Worm (Caenorhabditis elegans) whole organism, young adult: ENCODE results near the gene ifb-1.

Source experiments
- B0261.1 ChIP-seq: sonication (generic microtip); optimal IDR thresholded peaks from 2 replicates; lab custom pipeline; 2016; ENCODE audit warnings: mild to moderate bottlenecking, missing genetic modification characterization, moderate library complexity, missing compliant biosample characterization
- B0336.3 ChIP-seq: fragments of 200-800 bp; sonication (Bioruptor generic); IDR thresholded peaks from 2 replicates; pipeline ENCODE4 v1.3.6; 2022; ENCODE audit warnings: missing genetic modification characterization, missing compliant biosample characterization
- D2030.7 ChIP-seq: fragments of 200-800 bp; sonication (Bioruptor generic); IDR thresholded peaks from 2 replicates; pipeline ENCODE4 v1.3.6; 2022; ENCODE audit warnings: missing genetic modification reagents, missing genetic modification characterization, missing compliant biosample characterization
- F39B2.1 ChIP-seq: fragments of 200-800 bp; sonication (Bioruptor generic); IDR thresholded peaks from 2 replicates; pipeline ENCODE4 v1.3.6; 2022; ENCODE audit warnings: missing genetic modification reagents, missing genetic modification characterization, missing compliant biosample characterization
- Y79H2A.3 ChIP-seq: fragments of 200-800 bp; sonication (Bioruptor generic); conservative IDR thresholded peaks from 2 replicates; pipeline ENCODE4 v1.3.6; 2022; ENCODE audit warnings: missing genetic modification reagents, missing genetic modification characterization, missing compliant biosample characterization
- ZK185.1 ChIP-seq: sonication (generic microtip); optimal IDR thresholded peaks from 2 replicates; lab custom pipeline; 2016; ENCODE audit warnings: mild to moderate bottlenecking, missing genetic modification characterization, missing compliant biosample characterization; ENCODE audit not compliant: poor library complexity, severe bottlenecking
- akir-1 ChIP-seq: fragments of 200-800 bp; sonication (Bioruptor generic); optimal IDR thresholded peaks from 2 replicates; lab custom pipeline; 2018; ENCODE audit warnings: mild to moderate bottlenecking, missing genetic modification characterization, moderate library complexity, missing compliant biosample characterization
- aptf-2 ChIP-seq: fragments of 200-800 bp; sonication (Bioruptor generic); conservative IDR thresholded peaks from 2 replicates; pipeline ENCODE4 v1.3.6; 2022; ENCODE audit warnings: missing genetic modification reagents, missing genetic modification characterization, missing compliant biosample characterization
- aptf-3 ChIP-seq: fragments of 200-800 bp; sonication (Bioruptor generic); IDR thresholded peaks from 2 replicates; pipeline ENCODE4 v1.3.6; 2022; ENCODE audit warnings: missing genetic modification characterization, missing compliant biosample characterization
- athp-1 ChIP-seq: sonication (generic microtip); optimal IDR thresholded peaks from 2 replicates; lab custom pipeline; 2017; ENCODE audit warnings: mild to moderate bottlenecking, missing genetic modification characterization, missing compliant biosample characterization
- attf-6 ChIP-seq: fragments of 200-800 bp; sonication (Bioruptor generic); IDR thresholded peaks from 2 replicates; pipeline ENCODE4 v1.3.6; 2022; ENCODE audit warnings: missing genetic modification reagents, missing genetic modification characterization, missing compliant biosample characterization
- bed-1 ChIP-seq: fragments of 200-800 bp; sonication (Bioruptor generic); IDR thresholded peaks from 2 replicates; pipeline ENCODE4 v1.3.6; 2022; ENCODE audit warnings: missing genetic modification reagents, missing genetic modification characterization, missing compliant biosample characterization
- cebp-2 ChIP-seq: fragments of 200-800 bp; sonication (Bioruptor generic); IDR thresholded peaks from 2 replicates; pipeline ENCODE4 v1.3.6; 2022; ENCODE audit warnings: missing genetic modification characterization, missing compliant biosample characterization
- ceh-100 ChIP-seq: fragments of 200-800 bp; sonication (Bioruptor generic); IDR thresholded peaks from 2 replicates; pipeline ENCODE4 v1.3.6; 2022; ENCODE audit warnings: missing genetic modification reagents, missing genetic modification characterization, missing compliant biosample characterization
- chd-7 ChIP-seq: sonication (generic microtip); optimal IDR thresholded peaks from 2 replicates; lab custom pipeline; 2016; ENCODE audit warnings: mild to moderate bottlenecking, missing genetic modification characterization, moderate library complexity, missing compliant biosample characterization
- dpff-1 ChIP-seq: sonication (generic microtip); optimal IDR thresholded peaks from 2 replicates; lab custom pipeline; 2017; ENCODE audit warnings: mild to moderate bottlenecking, missing genetic modification characterization, missing compliant biosample characterization
- dpl-1 ChIP-seq: fragments of 150-350 bp; optimal IDR thresholded peaks from 2 replicates; lab custom pipeline; 2014; ENCODE audit warnings: missing biosample characterization, missing genetic modification reagents, missing genetic modification characterization
- egl-44 ChIP-seq: fragments of 200-800 bp; sonication (Bioruptor generic); IDR thresholded peaks from 2 replicates; pipeline ENCODE4 v1.3.6; 2022; ENCODE audit warnings: missing genetic modification reagents, missing genetic modification characterization, missing compliant biosample characterization
- him-1 ChIP-seq: sonication (generic microtip); optimal IDR thresholded peaks from 2 replicates; lab custom pipeline; 2016; ENCODE audit warnings: missing genotype, missing genetic modification reagents, missing genetic modification characterization, missing compliant biosample characterization
- hlh-12 ChIP-seq: sonication (generic microtip); optimal IDR thresholded peaks from 2 replicates; lab custom pipeline; 2016; ENCODE audit warnings: missing genetic modification characterization, missing compliant biosample characterization
- hlh-26 ChIP-seq: fragments of 200-800 bp; sonication (Bioruptor generic); conservative IDR thresholded peaks from 2 replicates; pipeline ENCODE4 v1.3.6; 2022; ENCODE audit warnings: missing genetic modification reagents, missing genetic modification characterization, missing compliant biosample characterization
- hmg-1.2 ChIP-seq: fragments of 200-800 bp; sonication (Bioruptor generic); IDR thresholded peaks from 2 replicates; pipeline ENCODE4 v1.3.6; 2022; ENCODE audit warnings: missing genetic modification reagents, missing genetic modification characterization, missing compliant biosample characterization
- lin-26 ChIP-seq: fragments of 200-800 bp; sonication (Bioruptor generic); IDR thresholded peaks from 2 replicates; pipeline ENCODE4 v1.3.6; 2022; ENCODE audit warnings: missing genetic modification reagents, missing genetic modification characterization, missing compliant biosample characterization
- madf-6 ChIP-seq: fragments of 200-800 bp; sonication (Bioruptor generic); IDR thresholded peaks from 2 replicates; pipeline ENCODE4 v1.3.6; 2022; ENCODE audit warnings: missing genetic modification reagents, missing genetic modification characterization, missing compliant biosample characterization
- mel-28 ChIP-seq: sonication (generic microtip); optimal IDR thresholded peaks from 2 replicates; lab custom pipeline; 2016; ENCODE audit warnings: borderline replicate concordance, mild to moderate bottlenecking, missing genetic modification characterization, missing compliant biosample characterization
- nfyb-1 ChIP-seq: fragments of 200-800 bp; sonication (Bioruptor generic); IDR thresholded peaks from 2 replicates; pipeline ENCODE4 v1.3.6; 2022; ENCODE audit warnings: missing genetic modification reagents, missing genetic modification characterization, missing compliant biosample characterization
- nhr-120 ChIP-seq: fragments of 200-800 bp; sonication (Bioruptor generic); IDR thresholded peaks from 2 replicates; pipeline ENCODE4 v1.3.6; 2022; ENCODE audit warnings: missing genetic modification characterization, missing compliant biosample characterization
- nhr-27 ChIP-seq: fragments of 200-800 bp; sonication (Bioruptor generic); optimal IDR thresholded peaks from 2 replicates; lab custom pipeline; 2018; ENCODE audit warnings: mild to moderate bottlenecking, missing genetic modification characterization, moderate library complexity, missing compliant biosample characterization
- rcor-1 ChIP-seq: fragments of 200-800 bp; sonication (Bioruptor generic); IDR thresholded peaks from 2 replicates; pipeline ENCODE4 v1.3.6; 2022; ENCODE audit warnings: missing genetic modification reagents, missing genetic modification characterization, missing compliant biosample characterization
- sea-2 ChIP-seq: fragments of 200-800 bp; sonication (Bioruptor generic); IDR thresholded peaks from 2 replicates; pipeline ENCODE4 v1.3.6; 2022; ENCODE audit warnings: missing genetic modification characterization, missing compliant biosample characterization
- somi-1 ChIP-seq: fragments of 200-800 bp; sonication (Bioruptor generic); optimal IDR thresholded peaks from 2 replicates; lab custom pipeline; 2018; ENCODE audit warnings: mild to moderate bottlenecking, missing genetic modification characterization, missing compliant biosample characterization
- tbx-9 ChIP-seq: sonication (generic microtip); optimal IDR thresholded peaks from 2 replicates; lab custom pipeline; 2016; ENCODE audit warnings: borderline replicate concordance, missing genetic modification characterization, inconsistent platforms, missing compliant biosample characterization
- unc-130 ChIP-seq: sonication (generic microtip); optimal IDR thresholded peaks from 2 replicates; lab custom pipeline; 2016; ENCODE audit warnings: missing genetic modification reagents, missing genetic modification characterization, missing compliant biosample characterization
- xnd-1 ChIP-seq: sonication (generic microtip); optimal IDR thresholded peaks from 2 replicates; lab custom pipeline; 2016; ENCODE audit warnings: missing genotype, missing genetic modification reagents, missing genetic modification characterization, missing compliant biosample characterization
- zim-3 ChIP-seq: sonication (generic microtip); optimal IDR thresholded peaks from 2 replicates; lab custom pipeline; 2017; ENCODE audit warnings: mild to moderate bottlenecking, missing genetic modification characterization, moderate library complexity, missing compliant biosample characterization
- ztf-22 ChIP-seq: fragments of 200-800 bp; sonication (Bioruptor generic); optimal IDR thresholded peaks from 2 replicates; lab custom pipeline; 2018; ENCODE audit warnings: mild to moderate bottlenecking, missing genetic modification characterization, moderate library complexity, missing compliant biosample characterization
- ztf-6 ChIP-seq: fragments of 200-800 bp; sonication (Bioruptor generic); IDR thresholded peaks from 2 replicates; pipeline ENCODE4 v1.3.6; 2022; ENCODE audit warnings: missing genetic modification reagents, missing genetic modification characterization, missing compliant biosample characterization

The ifb-1 gene

DNA sequence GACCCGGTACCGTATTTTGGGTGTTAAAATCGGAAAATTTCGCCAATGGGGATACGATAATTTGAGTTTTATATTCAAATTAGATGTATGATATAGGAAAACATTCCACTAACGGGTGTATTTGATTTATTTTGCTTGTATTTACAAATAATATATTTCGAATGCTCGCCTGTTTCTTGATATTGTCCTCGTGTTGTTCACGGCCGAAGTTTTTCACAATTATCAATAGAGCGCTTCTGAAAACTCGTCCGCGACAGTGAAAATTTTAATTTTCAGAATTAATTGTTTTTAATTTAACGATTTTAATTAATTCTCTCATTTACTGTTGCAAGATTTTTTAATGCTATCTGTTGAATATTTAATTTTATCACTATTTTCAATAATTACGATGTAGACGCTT lies 54.2 kb downstream of the ifb-1 start (continued):
- TF ChIP-seq akir-1 (GFP tag; lab: Kevin White, UChicago) (no peak), madf-6 (GFP tag; lab: Robert Waterston, UW) (peak; percentile 53), hmg-1.2 (GFP tag; lab: Robert Waterston, UW) (peak; percentile 21; the same call in 1 of the 2 replicates), unc-130 (GFP tag; lab: Kevin White, UChicago) (peak; percentile 9), ZK185.1 (tag; lab: Kevin White, UChicago) (peak; percentile 34), attf-6 (GFP tag; lab: Robert Waterston, UW) (0 out of 2 replicates have a peak, but pooled peaks have one; percentile 35), aptf-3 (GFP tag; lab: Robert Waterston, UW) (no peak), ztf-22 (GFP tag; lab: Kevin White, UChicago) (no peak), xnd-1 (tag; lab: Kevin White, UChicago) (no peak), ztf-6 (GFP tag; lab: Robert Waterston, UW) (0 out of 2 replicates have a peak, but pooled peaks have one; percentile 47), F39B2.1 (GFP tag; lab: Robert Waterston, UW) (no peak), mel-28 (tag; lab: Kevin White, UChicago) (no peak), dpff-1 (tag; lab: Kevin White, UChicago) (no peak), rcor-1 (peak; percentile 68), B0261.1 (tag; lab: Kevin White, UChicago) (no peak), tbx-9 (no peak), lin-26 (GFP tag; lab: Robert Waterston, UW) (no peak), chd-7 (no peak), somi-1 (GFP tag; lab: Kevin White, UChicago) (no peak), bed-1 (GFP tag; lab: Robert Waterston, UW) (no peak), him-1 (tag; lab: Kevin White, UChicago) (peak; percentile 40), zim-3 (tag; lab: Kevin White, UChicago) (no peak), hlh-26 (GFP tag; lab: Robert Waterston, UW) (no peak), nhr-27 (tag; lab: Kevin White, UChicago) (no peak), ceh-100 (GFP tag; lab: Robert Waterston, UW) (peak; percentile 69), nhr-120 (GFP tag; lab: Robert Waterston, UW) (no peak), cebp-2 (GFP tag; lab: Robert Waterston, UW) (no peak), egl-44 (GFP tag; lab: Robert Waterston, UW) (no peak), B0336.3 (GFP tag; lab: Robert Waterston, UW) (no peak), D2030.7 (GFP tag; lab: Robert Waterston, UW) (peak; percentile 51; the same call in 1 of the 2 replicates), sea-2 (GFP tag; lab: Robert Waterston, UW) (no peak), athp-1 (tag; lab: Kevin White, UChicago) (no peak), Y79H2A.3 (GFP tag; lab: Robert Waterston, UW) (no peak), hlh-12 (tag; lab: Kevin White, UChicago) (no peak)
- TF ChIP-seq, all 124 proteins: peak for 26

DNA sequence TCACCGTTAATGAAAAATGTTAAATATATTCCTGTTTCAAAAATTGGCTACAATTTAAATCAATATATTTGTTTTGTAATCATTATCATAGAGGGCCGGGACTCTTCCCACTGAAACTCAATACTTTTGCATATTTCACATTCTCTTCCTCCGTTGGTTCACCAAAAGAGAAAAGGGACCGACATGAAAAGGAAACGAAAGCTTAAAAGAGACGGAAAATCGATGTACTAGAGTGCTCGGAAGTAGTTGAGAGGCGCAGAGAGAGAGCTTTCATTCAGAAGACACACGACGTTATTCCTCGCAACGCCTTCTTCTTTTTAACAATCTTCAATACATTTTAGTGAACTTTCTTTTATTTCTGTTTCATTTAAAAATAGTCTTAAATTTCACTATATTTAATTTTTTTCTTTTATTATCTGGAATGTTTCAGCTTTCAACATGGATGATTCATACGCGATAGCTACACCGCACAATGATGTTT lies 54.9 kb downstream of the ifb-1 start, which contains the start of gene ehs-1:
TSS of gene ehs-1 (plus strand) at position 431 of the 481 bp plus-strand sequence.
- TF ChIP-seq nfyb-1 (GFP tag; lab: Robert Waterston, UW), result 0 out of 2 replicates have a peak, but pooled peaks have one; percentile 8
- 0 out of 2 replicates have a peak, but pooled peaks have one; percentile 4 for TF ChIP-seq hmg-1.2 (GFP tag; lab: Robert Waterston, UW)
- TF ChIP-seq aptf-2 (GFP tag; lab: Robert Waterston, UW), result no peak
- no peak for TF ChIP-seq dpl-1 (GFP tag; lab: Kevin White, UChicago)
- no peak for TF ChIP-seq egl-44 (GFP tag; lab: Robert Waterston, UW)
- TF ChIP-seq, all 124 proteins: peak for 2
